Worm (Caenorhabditis elegans) whole organism, early embryonic: ENCODE results near the gene T20B12.4.
A peak's percentile ranks its signal among the peaks of the same experiment; 100 is the strongest.

ENCODE experiments used
- B0310.2 ChIP-seq: sonication (generic microtip); optimal IDR thresholded peaks from 2 replicates; lab custom pipeline; 2016; ENCODE audit warnings: mild to moderate bottlenecking, missing genetic modification characterization, missing compliant biosample characterization
- F13C5.2 ChIP-seq: sonication (generic microtip); optimal IDR thresholded peaks from 2 replicates; lab custom pipeline; 2017; ENCODE audit warnings: mild to moderate bottlenecking, missing genetic modification characterization, inconsistent platforms, missing compliant biosample characterization
- aly-1 ChIP-seq: sonication (generic microtip); optimal IDR thresholded peaks from 2 replicates; lab custom pipeline; 2016; ENCODE audit warnings: missing genetic modification characterization, missing compliant biosample characterization
- ama-1 ChIP-seq: fragments of 150-350 bp; optimal IDR thresholded peaks from 2 replicates; lab custom pipeline; 2014
- ceh-13 ChIP-seq: fragments of 200-800 bp; sonication (Bioruptor generic); optimal IDR thresholded peaks from 2 replicates; lab custom pipeline; 2018; ENCODE audit warnings: mild to moderate bottlenecking, missing genetic modification characterization, missing compliant biosample characterization
- ceh-36 ChIP-seq: sonication (generic microtip); optimal IDR thresholded peaks from 2 replicates; lab custom pipeline; 2016; ENCODE audit warnings: missing genetic modification characterization, inconsistent platforms, missing compliant biosample characterization
- ets-7 ChIP-seq: sonication (generic microtip); optimal IDR thresholded peaks from 2 replicates; lab custom pipeline; 2016; ENCODE audit warnings: missing genotype, missing genetic modification characterization, missing compliant biosample characterization
- flt-1 ChIP-seq: fragments of 200-800 bp; sonication (Bioruptor generic); IDR thresholded peaks from 2 replicates; pipeline ENCODE4 v1.3.6; 2022; ENCODE audit warnings: missing genetic modification characterization, missing compliant biosample characterization
- hmbx-1 ChIP-seq: sonication (generic microtip); optimal IDR thresholded peaks from 2 replicates; lab custom pipeline; 2016; ENCODE audit warnings: mild to moderate bottlenecking, missing genetic modification characterization, missing compliant biosample characterization
- hmg-4 ChIP-seq: fragments of 200-800 bp; sonication (Bioruptor generic); optimal IDR thresholded peaks from 2 replicates; lab custom pipeline; 2018; ENCODE audit warnings: mild to moderate bottlenecking, missing genetic modification characterization, missing compliant biosample characterization
- hnd-1 ChIP-seq: sonication (generic microtip); optimal IDR thresholded peaks from 2 replicates; lab custom pipeline; 2016; ENCODE audit warnings: missing genetic modification characterization, missing compliant biosample characterization
- pes-1 ChIP-seq: fragments of 200-800 bp; sonication (Bioruptor generic); IDR thresholded peaks from 2 replicates; pipeline ENCODE4 v1.3.6; 2022; ENCODE audit warnings: missing genetic modification reagents, missing genetic modification characterization, missing compliant biosample characterization
- scrt-1 ChIP-seq: fragments of 200-800 bp; sonication (Bioruptor generic); IDR thresholded peaks from 2 replicates; pipeline ENCODE4 v1.3.6; 2022; ENCODE audit warnings: missing genetic modification characterization, missing compliant biosample characterization
- sea-1 ChIP-seq: fragments of 200-800 bp; sonication (Bioruptor generic); conservative IDR thresholded peaks from 2 replicates; pipeline ENCODE4 v1.3.6; 2022; ENCODE audit warnings: missing genetic modification characterization, missing compliant biosample characterization
- tbx-11 ChIP-seq: fragments of 200-800 bp; sonication (Bioruptor generic); IDR thresholded peaks from 2 replicates; pipeline ENCODE4 v1.3.6; 2022; ENCODE audit warnings: missing genetic modification characterization, missing compliant biosample characterization
- tbx-37 ChIP-seq: fragments of 200-800 bp; sonication (Bioruptor generic); conservative IDR thresholded peaks from 2 replicates; pipeline ENCODE4 v1.3.6; 2022; ENCODE audit warnings: missing genetic modification reagents, missing genetic modification characterization, missing compliant biosample characterization
- tra-4 ChIP-seq: sonication (generic microtip); optimal IDR thresholded peaks from 2 replicates; lab custom pipeline; 2017; ENCODE audit warnings: missing genetic modification characterization, missing compliant biosample characterization

T20B12.4 gene

ce11 chrIII:7335220-7335619 is 32.3 kb upstream of the T20B12.4 start, which contains the start of gene F56C9.10:
Gene F56C9.10 (minus strand): TSS chrIII:7335316.
- TF ChIP-seq hnd-1 (no peak), ama-1 (lab: Kevin White, UChicago) (no peak), F13C5.2 (tag; lab: Kevin White, UChicago) (peak; percentile 25), hmbx-1 (tag; lab: Kevin White, UChicago) (no peak), hmg-4 (peak; percentile 40), tbx-37 (no peak), flt-1 (GFP tag; lab: Robert Waterston, UW) (no peak), tra-4 (tag; lab: Kevin White, UChicago) (no peak)

ce11 chrIII:7336214-7336613 is 31.3 kb upstream of the T20B12.4 start, which contains the start of gene gsp-2:
Gene gsp-2 (plus strand): TSS chrIII:7336587.
- TF ChIP-seq hmg-4 (peak; percentile 10), flt-1 (GFP tag; lab: Robert Waterston, UW) (no peak)

- TF ChIP-seq ets-7 (tag; lab: Kevin White, UChicago) (no peak), tbx-11 (GFP tag; lab: Robert Waterston, UW) (0 out of 2 replicates have a peak, but pooled peaks have one; percentile 10), hmg-4 (no peak)
Measured at ce11 chrIII:7338009-7338408, 29.5 kb upstream of the T20B12.4 start.

- TF ChIP-seq ets-7 (tag; lab: Kevin White, UChicago) = no peak
- TF ChIP-seq hmg-4 = no peak
- no peak for TF ChIP-seq tra-4 (tag; lab: Kevin White, UChicago)
- no peak for TF ChIP-seq hmbx-1 (tag; lab: Kevin White, UChicago)
- no peak for TF ChIP-seq ceh-36 (tag; lab: Kevin White, UChicago)
- TF ChIP-seq ama-1 (lab: Kevin White, UChicago) = no peak
- TF ChIP-seq tbx-11 (GFP tag; lab: Robert Waterston, UW) = no peak
Measured at ce11 chrIII:7338693-7339092, 28.8 kb upstream of the T20B12.4 start, which contains the start of gene kap-1. Gene kap-1 (plus strand): TSS chrIII:7338835.

ce11 chrIII:7339138-7339537 is 28.4 kb upstream of the T20B12.4 start:
- TF ChIP-seq sea-1 (GFP tag; lab: Robert Waterston, UW) = no peak
- no peak for TF ChIP-seq aly-1

- TF ChIP-seq ets-7 (tag; lab: Kevin White, UChicago) (no peak), pes-1 (GFP tag; lab: Robert Waterston, UW) (no peak), sea-1 (GFP tag; lab: Robert Waterston, UW) (no peak), scrt-1 (GFP tag; lab: Robert Waterston, UW) (no peak), hnd-1 (no peak), F13C5.2 (tag; lab: Kevin White, UChicago) (no peak), ceh-13 (GFP tag; lab: Kevin White, UChicago) (no peak), flt-1 (GFP tag; lab: Robert Waterston, UW) (no peak), ceh-36 (tag; lab: Kevin White, UChicago) (no peak), hmg-4 (no peak), ama-1 (lab: Kevin White, UChicago) (no peak), tbx-37 (no peak), tra-4 (tag; lab: Kevin White, UChicago) (no peak), B0310.2 (tag; lab: Kevin White, UChicago) (no peak), hmbx-1 (tag; lab: Kevin White, UChicago) (no peak), tbx-11 (GFP tag; lab: Robert Waterston, UW) (no peak), aly-1 (no peak)
Measured at ce11 chrIII:7343389-7343788, 24.1 kb upstream of the T20B12.4 start, which contains the start of gene F08F8.6. Gene F08F8.6 (plus strand): TSS chrIII:7343689.

- TF ChIP-seq ceh-13 (GFP tag; lab: Kevin White, UChicago) (no peak), aly-1 (no peak), tbx-11 (GFP tag; lab: Robert Waterston, UW) (no peak), sea-1 (GFP tag; lab: Robert Waterston, UW) (no peak), ceh-36 (tag; lab: Kevin White, UChicago) (no peak), pes-1 (GFP tag; lab: Robert Waterston, UW) (no peak), B0310.2 (tag; lab: Kevin White, UChicago) (no peak), F13C5.2 (tag; lab: Kevin White, UChicago) (no peak), ama-1 (lab: Kevin White, UChicago) (no peak), scrt-1 (GFP tag; lab: Robert Waterston, UW) (no peak), hmbx-1 (tag; lab: Kevin White, UChicago) (no peak), hmg-4 (no peak), tra-4 (tag; lab: Kevin White, UChicago) (no peak), tbx-37 (no peak), ets-7 (tag; lab: Kevin White, UChicago) (no peak), hnd-1 (no peak), flt-1 (GFP tag; lab: Robert Waterston, UW) (no peak)
Measured at ce11 chrIII:7347049-7347448, 20.5 kb upstream of the T20B12.4 start, which contains the start of gene F08F8.7. Gene F08F8.7 (minus strand): TSS chrIII:7347149.

- TF ChIP-seq F13C5.2 (tag; lab: Kevin White, UChicago) (no peak), tbx-11 (GFP tag; lab: Robert Waterston, UW) (no peak), ama-1 (lab: Kevin White, UChicago) (no peak), ceh-13 (GFP tag; lab: Kevin White, UChicago) (no peak), hmg-4 (no peak), tbx-37 (no peak), ets-7 (tag; lab: Kevin White, UChicago) (no peak), ceh-36 (tag; lab: Kevin White, UChicago) (no peak), hnd-1 (no peak), pes-1 (GFP tag; lab: Robert Waterston, UW) (no peak), sea-1 (GFP tag; lab: Robert Waterston, UW) (no peak), flt-1 (GFP tag; lab: Robert Waterston, UW) (no peak), tra-4 (tag; lab: Kevin White, UChicago) (no peak), B0310.2 (tag; lab: Kevin White, UChicago) (no peak), hmbx-1 (tag; lab: Kevin White, UChicago) (no peak), aly-1 (no peak)
Measured at ce11 chrIII:7349075-7349474, 18.4 kb upstream of the T20B12.4 start, which contains the start of gene gos-28. Gene gos-28 (minus strand): TSS chrIII:7349175.
